Worm (Caenorhabditis elegans): Measurements from ENCODE around the gene F56D5.3.

The F56D5.3 gene

ce11 chrIV:9422408-9422807 lies 25.0 kb downstream of the F56D5.3 start, which contains the start of gene F56D5.9:
F56D5.9 (minus strand) TSS chrIV:9422508.
- TF ChIP-seq sem-2 (GFP tag; optimal IDR thresholded peaks at IDR 0.05), result no peak
- TF ChIP-seq zip-8 (tag; optimal IDR thresholded peaks at IDR 0.05), result no peak
- no peak for TF ChIP-seq ceh-39 (tag; optimal IDR thresholded peaks at IDR 0.05)

ce11 chrIV:9423095-9423494 lies 25.7 kb downstream of the F56D5.3 start, which contains the start of gene srxa-2:
srxa-2 (plus strand) TSS chrIV:9423395.
- TF ChIP-seq zip-8 (tag; optimal IDR thresholded peaks at IDR 0.05), result no peak
- no peak for TF ChIP-seq sptf-1 (tag; optimal IDR thresholded peaks at IDR 0.05)
- TF ChIP-seq flh-1 (GFP tag; optimal IDR thresholded peaks at IDR 0.05), result no peak
- TF ChIP-seq ceh-83 (GFP tag; optimal IDR thresholded peaks at IDR 0.05), result no peak
- TF ChIP-seq unc-39 (tag; optimal IDR thresholded peaks at IDR 0.05), result no peak
- TF ChIP-seq elt-3 (tag; optimal IDR thresholded peaks at IDR 0.05), result no peak
- TF ChIP-seq elt-1 (tag; optimal IDR thresholded peaks at IDR 0.05; ENCODE audit: borderline replicate concordance, insufficient read depth), result no peak
- no peak for TF ChIP-seq lin-32 (GFP tag; optimal IDR thresholded peaks at IDR 0.05)
- TF ChIP-seq mep-1 (tag; optimal IDR thresholded peaks at IDR 0.05), result no peak
- TF ChIP-seq nhr-76 (tag; optimal IDR thresholded peaks at IDR 0.05), result no peak
- no peak for TF ChIP-seq M03D4.4 (tag; optimal IDR thresholded peaks at IDR 0.05)
- TF ChIP-seq ham-2 (GFP tag; optimal IDR thresholded peaks at IDR 0.05), result no peak
- no peak for TF ChIP-seq blmp-1 (tag; optimal IDR thresholded peaks at IDR 0.05)
- TF ChIP-seq ceh-39 (tag; optimal IDR thresholded peaks at IDR 0.05), result no peak
- TF ChIP-seq sem-2 (GFP tag; optimal IDR thresholded peaks at IDR 0.05), result no peak
- TF ChIP-seq nhr-28 (tag; optimal IDR thresholded peaks at IDR 0.05), result no peak

- TF ChIP-seq ceh-39 (tag; optimal IDR thresholded peaks at IDR 0.05) (no peak), drap-1 (GFP tag; optimal IDR thresholded peaks at IDR 0.05) (no peak), pha-4 (tag; optimal IDR thresholded peaks at IDR 0.05) (no peak), unc-62 (GFP tag; optimal IDR thresholded peaks at IDR 0.05) (no peak), mep-1 (tag; optimal IDR thresholded peaks at IDR 0.05) (no peak), snpc-4 (tag; optimal IDR thresholded peaks at IDR 0.05) (no peak), ztf-11 (tag; optimal IDR thresholded peaks at IDR 0.05) (no peak), ceh-83 (GFP tag; optimal IDR thresholded peaks at IDR 0.05) (no peak), lin-32 (GFP tag; optimal IDR thresholded peaks at IDR 0.05) (no peak), blmp-1 (tag; optimal IDR thresholded peaks at IDR 0.05) (no peak), mab-5 (tag; optimal IDR thresholded peaks at IDR 0.05) (no peak), nhr-12 (tag; optimal IDR thresholded peaks at IDR 0.05) (no peak), sptf-1 (tag; optimal IDR thresholded peaks at IDR 0.05) (no peak), nhr-237 (tag; optimal IDR thresholded peaks at IDR 0.05) (no peak), mls-2 (tag; optimal IDR thresholded peaks at IDR 0.05) (no peak)
Measured at ce11 chrIV:9427959-9428358, 30.6 kb downstream of the F56D5.3 start, which contains the start of gene F59B8.1. F59B8.1 (plus strand) TSS chrIV:9428259.

ce11 chrIV:9432327-9432726 lies 34.9 kb downstream of the F56D5.3 start:
- TF ChIP-seq unc-120 (tag; optimal IDR thresholded peaks at IDR 0.05; ENCODE audit: poor library complexity, severe bottlenecking) (no peak), blmp-1 (tag; optimal IDR thresholded peaks at IDR 0.05) (no peak), drap-1 (GFP tag; optimal IDR thresholded peaks at IDR 0.05) (no peak), ceh-83 (GFP tag; optimal IDR thresholded peaks at IDR 0.05) (no peak), tbx-8 (GFP tag; optimal IDR thresholded peaks at IDR 0.05) (no peak), mep-1 (tag; optimal IDR thresholded peaks at IDR 0.05) (no peak), pha-4 (tag; optimal IDR thresholded peaks at IDR 0.05) (no peak)

ce11 chrIV:9438753-9439152 lies 41.4 kb downstream of the F56D5.3 start:
- no peak for TF ChIP-seq ceh-43 (GFP tag; optimal IDR thresholded peaks at IDR 0.05)
- TF ChIP-seq snpc-4 (tag; optimal IDR thresholded peaks at IDR 0.05), result no peak
- no peak for TF ChIP-seq ceh-83 (GFP tag; optimal IDR thresholded peaks at IDR 0.05)
- TF ChIP-seq M03D4.4 (tag; optimal IDR thresholded peaks at IDR 0.05), result no peak
- no peak for TF ChIP-seq nhr-12 (tag; optimal IDR thresholded peaks at IDR 0.05)
- TF ChIP-seq mep-1 (tag; optimal IDR thresholded peaks at IDR 0.05), result no peak
- TF ChIP-seq nhr-76 (tag; optimal IDR thresholded peaks at IDR 0.05), result no peak
- no peak for TF ChIP-seq lsy-2 (tag; optimal IDR thresholded peaks at IDR 0.05)
- TF ChIP-seq mab-5 (tag; optimal IDR thresholded peaks at IDR 0.05), result no peak

- TF ChIP-seq mab-5 (tag; optimal IDR thresholded peaks at IDR 0.05) (no peak), sptf-1 (tag; optimal IDR thresholded peaks at IDR 0.05) (no peak), sem-2 (GFP tag; optimal IDR thresholded peaks at IDR 0.05) (no peak), pha-4 (tag; optimal IDR thresholded peaks at IDR 0.05) (no peak), mls-2 (tag; optimal IDR thresholded peaks at IDR 0.05) (no peak), ham-2 (GFP tag; optimal IDR thresholded peaks at IDR 0.05) (no peak), bed-3 (GFP tag; optimal IDR thresholded peaks at IDR 0.05) (no peak), elt-1 (tag; optimal IDR thresholded peaks at IDR 0.05; ENCODE audit: borderline replicate concordance, insufficient read depth) (no peak), tbx-8 (GFP tag; optimal IDR thresholded peaks at IDR 0.05) (no peak), ztf-11 (tag; optimal IDR thresholded peaks at IDR 0.05) (no peak)
Measured at ce11 chrIV:9440880-9441336, 43.5 kb downstream of the F56D5.3 start, which contains the start of gene idh-1. idh-1 (minus strand) TSS chrIV:9441107.

Data from whole organism, mixed stage, embryonic.